Worm (Caenorhabditis elegans): ENCODE measurements around the gene F45E4.5.

The F45E4.5 gene

ce11 chrIV:7578281-7578680, 50.6 kb downstream of the F45E4.5 start, which contains the start of gene F32E10.5:
F32E10.5 (minus strand) TSS chrIV:7578381.
- TF ChIP-seq vab-15 (tag; optimal IDR thresholded peaks at IDR 0.05) (no peak), pax-3 (tag; optimal IDR thresholded peaks at IDR 0.05) (no peak)
